Worm (Caenorhabditis elegans): ENCODE measurements around the gene xbx-6.

The xbx-6 gene

DNA sequence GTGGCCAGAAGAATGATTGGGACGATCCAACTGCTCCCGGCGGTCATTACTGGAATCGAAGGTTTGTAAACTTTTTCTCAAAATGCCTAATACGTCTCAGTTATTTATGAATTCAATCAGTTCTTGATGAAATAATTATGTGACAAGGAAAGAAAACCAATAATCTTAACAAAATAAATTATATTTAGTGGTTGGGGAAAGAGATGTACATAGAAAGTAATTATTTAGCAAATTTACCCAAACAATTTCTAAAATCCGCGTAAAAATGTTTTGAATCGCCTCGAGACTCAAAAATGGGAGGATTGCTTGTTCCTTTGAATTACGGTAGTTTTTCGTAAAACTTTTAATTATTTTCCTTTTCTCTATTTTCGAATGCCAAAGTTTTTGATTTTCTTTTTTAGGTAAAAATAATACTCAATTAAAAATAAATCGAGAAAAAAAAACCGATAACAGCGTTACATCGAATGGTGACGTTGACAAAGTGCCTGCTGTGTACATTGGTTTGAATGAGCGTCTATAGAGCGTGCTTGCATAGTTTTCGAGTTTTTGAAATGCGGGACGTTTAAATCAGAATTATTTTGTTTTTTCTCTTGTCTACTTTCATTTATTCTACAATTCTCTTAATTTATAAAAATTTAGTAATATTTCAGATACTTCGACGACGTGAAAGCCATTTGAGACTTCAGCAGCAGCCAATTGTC is 26.8 kb downstream of the xbx-6 start, which contains the start of the genes aagr-3 and drap-1 (continued):
- TF ChIP-seq egrh-3 (GFP tag; IDR thresholded peaks at IDR 0.05) (no peak), D2030.7 (GFP tag; IDR thresholded peaks at IDR 0.05) (0 out of 2 replicates have a peak, but pooled peaks have one; percentile 17), F55B11.4 (tag; optimal IDR thresholded peaks at IDR 0.05; ENCODE audit: borderline replicate concordance, insufficient read depth) (no peak), unc-62 (GFP tag; optimal IDR thresholded peaks at IDR 0.05) (no peak), B0035.1 (tag; optimal IDR thresholded peaks at IDR 0.05) (no peak), hmg-1.2 (GFP tag; IDR thresholded peaks at IDR 0.05) (no peak), nhr-179 (tag; optimal IDR thresholded peaks at IDR 0.05) (no peak), repo-1 (tag; optimal IDR thresholded peaks at IDR 0.05) (no peak), unc-130 (GFP tag; optimal IDR thresholded peaks at IDR 0.05) (no peak), egl-18 (GFP tag; IDR thresholded peaks at IDR 0.05) (no peak), ceh-27 (GFP tag; optimal IDR thresholded peaks at IDR 0.05) (no peak), somi-1 (GFP tag; optimal IDR thresholded peaks at IDR 0.05) (no peak), Y56A3A.18 (GFP tag; IDR thresholded peaks at IDR 0.05) (no peak), dox-1 (GFP tag; IDR thresholded peaks at IDR 0.05) (peak; percentile 14; the same call in 1 of the 2 replicates), Y79H2A.3 (GFP tag; conservative IDR thresholded peaks at IDR 0.05) (no peak), dpl-1 (GFP tag; optimal IDR thresholded peaks at IDR 0.05) (peak; percentile 10), tbp1 (GFP tag; optimal IDR thresholded peaks at IDR 0.05) (peak; percentile 0), nhr-120 (GFP tag; IDR thresholded peaks at IDR 0.05) (no peak), Y53G8AR.9 (GFP tag; conservative IDR thresholded peaks at IDR 0.05) (no peak), egl-44 (GFP tag; IDR thresholded peaks at IDR 0.05) (no peak), snpc-1.3 (tag; optimal IDR thresholded peaks at IDR 0.05; ENCODE audit: insufficient read depth) (no peak), ccch-3 (GFP tag; optimal IDR thresholded peaks at IDR 0.05) (no peak), efl-1 (GFP tag; optimal IDR thresholded peaks at IDR 0.05) (peak; percentile 3), T07F8.4 (tag; optimal IDR thresholded peaks at IDR 0.05) (no peak), mel-28 (tag; optimal IDR thresholded peaks at IDR 0.05; ENCODE audit: borderline replicate concordance) (no peak), die-1 (tag; optimal IDR thresholded peaks at IDR 0.05) (no peak), C17E4.6 (GFP tag; IDR thresholded peaks at IDR 0.05) (no peak), madf-8 (GFP tag; conservative IDR thresholded peaks at IDR 0.05) (no peak), mcd-1 (GFP tag; IDR thresholded peaks at IDR 0.05) (peak; percentile 62), ceh-91 (GFP tag; IDR thresholded peaks at IDR 0.05) (0 out of 2 replicates have a peak, but pooled peaks have one; percentile 27), bed-2 (GFP tag; IDR thresholded peaks at IDR 0.05) (no peak), snpc-3.4 (tag; optimal IDR thresholded peaks at IDR 0.05) (peak; percentile 54), F33H1.4 (GFP tag; IDR thresholded peaks at IDR 0.05) (peak; percentile 50; the same call in 1 of the 2 replicates), let-526 (GFP tag; IDR thresholded peaks at IDR 0.05) (no peak), hrde-1 (tag; optimal IDR thresholded peaks at IDR 0.05; ENCODE audit: borderline replicate concordance) (no peak), ztf-18 (tag; optimal IDR thresholded peaks at IDR 0.05) (no peak), madf-10 (tag; optimal IDR thresholded peaks at IDR 0.05) (no peak), ceh-40 (GFP tag; IDR thresholded peaks at IDR 0.05) (no peak)
